Fruit fly (Drosophila melanogaster) whole organism, embryonic: ENCODE data around the gene CG2663.

Experiments used
- Atf6 ChIP-seq: fragments of 200-800 bp; sonication (Bioruptor generic); IDR thresholded peaks from 2 replicates; pipeline ENCODE4 v1.3.6; 2022; ENCODE audit warnings: missing biosample characterization, missing genetic modification characterization
- BEAF-32 ChIP-seq: fragments of 200-800 bp; sonication (Bioruptor generic); optimal IDR thresholded peaks from 3 replicates; lab custom pipeline; 2017; ENCODE audit warnings: missing biosample characterization, missing genetic modification characterization, mild to moderate bottlenecking, moderate library complexity, missing genetic modification reagents
- Bgb ChIP-seq: fragments of 200-800 bp; sonication (Bioruptor generic); IDR thresholded peaks from 2 replicates; pipeline ENCODE4 v1.3.6; 2022; ENCODE audit warnings: missing biosample characterization, missing genetic modification characterization; ENCODE audit not compliant: partially characterized antibody
- CG10321 ChIP-seq: fragments of 200-800 bp; sonication (Bioruptor generic); IDR thresholded peaks from 2 replicates; pipeline ENCODE4 v1.3.6; 2022; ENCODE audit warnings: missing biosample characterization, missing genetic modification characterization
- CG11504 ChIP-seq: fragments of 200-800 bp; sonication (Bioruptor generic); optimal IDR thresholded peaks from 3 replicates; lab custom pipeline; 2019; ENCODE audit warnings: missing biosample characterization, mild to moderate bottlenecking, missing genetic modification characterization, moderate library complexity
- CG11723 ChIP-seq: fragments of 200-800 bp; sonication (Bioruptor generic); optimal IDR thresholded peaks from 2 replicates; lab custom pipeline; 2017; ENCODE audit warnings: missing biosample characterization, mild to moderate bottlenecking, missing genetic modification characterization
- CG12391 ChIP-seq: fragments of 200-800 bp; sonication (Bioruptor generic); optimal IDR thresholded peaks from 3 replicates; lab custom pipeline; 2018; ENCODE audit warnings: missing biosample characterization, mild to moderate bottlenecking, missing genetic modification characterization, moderate library complexity
- CG12769 ChIP-seq: fragments of 200-800 bp; sonication (Bioruptor generic); optimal IDR thresholded peaks from 2 replicates; lab custom pipeline; 2019; ENCODE audit warnings: missing biosample characterization, mild to moderate bottlenecking, missing genetic modification characterization, moderate library complexity
- CG13296 ChIP-seq: fragments of 200-800 bp; sonication (Bioruptor generic); optimal IDR thresholded peaks from 3 replicates; lab custom pipeline; 2018; ENCODE audit warnings: missing biosample characterization, mild to moderate bottlenecking, missing genetic modification characterization
- CG1529 ChIP-seq: fragments of 200-800 bp; sonication (Bioruptor generic); optimal IDR thresholded peaks from 3 replicates; lab custom pipeline; 2018; ENCODE audit warnings: missing biosample characterization, missing genetic modification characterization
- CG17186 ChIP-seq: fragments of 200-800 bp; sonication (Bioruptor generic); optimal IDR thresholded peaks from 3 replicates; lab custom pipeline; 2017; ENCODE audit warnings: missing biosample characterization, missing genetic modification reagents, missing genetic modification characterization
- CG17568 ChIP-seq: fragments of 200-800 bp; sonication (Bioruptor generic); optimal IDR thresholded peaks from 2 replicates; lab custom pipeline; 2018; ENCODE audit warnings: missing biosample characterization, mild to moderate bottlenecking, missing genetic modification characterization, moderate library complexity
- CG42726 ChIP-seq: fragments of 200-800 bp; sonication (Bioruptor generic); IDR thresholded peaks from 2 replicates; pipeline ENCODE4 v1.3.6; 2022; ENCODE audit warnings: missing biosample characterization, missing genetic modification characterization; ENCODE audit not compliant: partially characterized antibody
- CG4424 ChIP-seq: fragments of 200-800 bp; sonication (Bioruptor generic); optimal IDR thresholded peaks from 3 replicates; lab custom pipeline; 2016; ENCODE audit warnings: missing biosample characterization, missing genetic modification characterization
- CG6272 ChIP-seq: fragments of 200-800 bp; sonication (Bioruptor generic); IDR thresholded peaks from 2 replicates; pipeline ENCODE4 v1.3.6; 2022; ENCODE audit warnings: missing biosample characterization, missing genetic modification characterization
- CG6683 ChIP-seq: fragments of 200-800 bp; sonication (Bioruptor generic); optimal IDR thresholded peaks from 2 replicates; lab custom pipeline; 2017; ENCODE audit warnings: missing biosample characterization, mild to moderate bottlenecking, missing genetic modification characterization, missing genetic modification reagents
- CG7556 ChIP-seq: fragments of 200-800 bp; sonication (Bioruptor generic); optimal IDR thresholded peaks from 2 replicates; lab custom pipeline; 2017; ENCODE audit warnings: missing biosample characterization, mild to moderate bottlenecking, missing genetic modification characterization
- CG7786 ChIP-seq: fragments of 200-800 bp; sonication (Bioruptor generic); optimal IDR thresholded peaks from 2 replicates; lab custom pipeline; 2016; ENCODE audit warnings: missing biosample characterization, missing genetic modification characterization
- CG8290 ChIP-seq, 3 experiments: fragments of 200-800 bp; sonication (Bioruptor generic); optimal IDR thresholded peaks; 2 replicates each; lab custom pipeline; 2016 to 2019; ENCODE audit warnings: missing biosample characterization in 3 of 3, missing genetic modification characterization in 3 of 3, mild to moderate bottlenecking in 2 of 3, moderate library complexity in 1 of 3
- CG9437 ChIP-seq: fragments of 200-800 bp; sonication (Bioruptor generic); optimal IDR thresholded peaks from 2 replicates; lab custom pipeline; 2018; ENCODE audit warnings: missing biosample characterization, mild to moderate bottlenecking, missing genetic modification characterization
- CoRest ChIP-seq: fragments of 200-800 bp; sonication (Bioruptor generic); optimal IDR thresholded peaks from 3 replicates; lab custom pipeline; 2018; ENCODE audit warnings: missing biosample characterization, mild to moderate bottlenecking, missing genetic modification characterization, moderate library complexity
- Dref ChIP-seq: fragments of 200-800 bp; sonication (Bioruptor generic); IDR thresholded peaks from 2 replicates; pipeline ENCODE4 v1.3.6; 2022; ENCODE audit warnings: missing biosample characterization, missing genetic modification characterization
- GATAe ChIP-seq: fragments of 200-800 bp; sonication (Bioruptor generic); conservative IDR thresholded peaks from 2 replicates; pipeline ENCODE4 v1.3.6; 2022; ENCODE audit warnings: missing biosample characterization, missing genetic modification characterization
- Hmr ChIP-seq: fragments of 200-800 bp; sonication (Bioruptor generic); optimal IDR thresholded peaks from 3 replicates; lab custom pipeline; 2017; ENCODE audit warnings: mild to moderate bottlenecking, missing biosample characterization, missing genetic modification reagents, missing genetic modification characterization
- Hr3 ChIP-seq: fragments of 200-800 bp; sonication (Bioruptor generic); optimal IDR thresholded peaks from 3 replicates; lab custom pipeline; 2016; ENCODE audit warnings: missing biosample characterization, missing genetic modification characterization
- Lpt ChIP-seq: fragments of >200 bp; optimal IDR thresholded peaks from 2 replicates; lab custom pipeline; 2018; ENCODE audit warnings: missing biosample characterization, missing genetic modification characterization
- Mad ChIP-seq: fragments of 200-800 bp; sonication (Bioruptor generic); optimal IDR thresholded peaks from 2 replicates; lab custom pipeline; 2016; ENCODE audit warnings: missing biosample characterization, missing genetic modification characterization
- NFAT ChIP-seq: fragments of 200-800 bp; sonication (Bioruptor generic); IDR thresholded peaks from 2 replicates; pipeline ENCODE4 v1.3.6; 2022; ENCODE audit warnings: missing biosample characterization, missing genetic modification characterization
- Sin3A ChIP-seq: fragments of >200 bp; optimal IDR thresholded peaks from 2 replicates; lab custom pipeline; 2018
- TFAM ChIP-seq: fragments of 200-800 bp; sonication (Bioruptor generic); optimal IDR thresholded peaks from 2 replicates; lab custom pipeline; 2017; ENCODE audit warnings: missing biosample characterization, missing genetic modification characterization, inconsistent platforms
- ac ChIP-seq: fragments of 200-800 bp; sonication (Bioruptor generic); optimal IDR thresholded peaks from 3 replicates; lab custom pipeline; 2017; ENCODE audit warnings: missing biosample characterization, mild to moderate bottlenecking, missing genetic modification characterization
- ato ChIP-seq: fragments of 200-800 bp; sonication (Bioruptor generic); IDR thresholded peaks from 2 replicates; pipeline ENCODE4 v1.3.6; 2022; ENCODE audit warnings: missing biosample characterization, missing genetic modification characterization; ENCODE audit not compliant: partially characterized antibody
- bigmax ChIP-seq: fragments of 200-800 bp; sonication (Bioruptor generic); optimal IDR thresholded peaks from 2 replicates; lab custom pipeline; 2018; ENCODE audit warnings: missing biosample characterization, mild to moderate bottlenecking, missing genetic modification characterization
- btn ChIP-seq: fragments of 200-800 bp; sonication (Bioruptor generic); optimal IDR thresholded peaks from 2 replicates; lab custom pipeline; 2016; ENCODE audit warnings: missing biosample characterization, missing genetic modification characterization
- cas ChIP-seq: fragments of 200-800 bp; sonication (Bioruptor generic); IDR thresholded peaks from 2 replicates; pipeline ENCODE4 v1.3.6; 2022; ENCODE audit warnings: missing biosample characterization, missing genetic modification characterization
- dimm ChIP-seq: fragments of 200-800 bp; sonication (Bioruptor generic); IDR thresholded peaks from 2 replicates; pipeline ENCODE4 v1.3.6; 2022; ENCODE audit warnings: missing biosample characterization, missing genetic modification characterization
- hbn ChIP-seq: fragments of 200-800 bp; sonication (Bioruptor generic); IDR thresholded peaks from 2 replicates; pipeline ENCODE4 v1.3.6; 2022; ENCODE audit warnings: missing biosample characterization, missing genetic modification characterization; ENCODE audit not compliant: partially characterized antibody
- lilli ChIP-seq: fragments of 200-800 bp; sonication (Bioruptor generic); optimal IDR thresholded peaks from 3 replicates; lab custom pipeline; 2016; ENCODE audit warnings: missing biosample characterization, missing genetic modification characterization
- lov ChIP-seq, 2 experiments: fragments of 200-800 bp in 1 of 2; fragments of >200 bp in 1 of 2; sonication (Bioruptor generic) in 1 of 2; IDR thresholded peaks in 1 of 2; optimal IDR thresholded peaks in 1 of 2; 2 replicates in 1 of 2; 3 replicates in 1 of 2; pipeline versions ENCODE4 v1.3.6 to Lab custom; 2017 to 2022; ENCODE audit warnings: missing biosample characterization in 1 of 2, missing genetic modification characterization in 1 of 2
- nom ChIP-seq: fragments of 200-800 bp; sonication (Bioruptor generic); optimal IDR thresholded peaks from 2 replicates; lab custom pipeline; 2017; ENCODE audit warnings: missing biosample characterization, missing genetic modification characterization, mild to moderate bottlenecking, moderate library complexity, missing genetic modification reagents
- org-1 ChIP-seq: fragments of 200-800 bp; sonication (Bioruptor generic); optimal IDR thresholded peaks from 2 replicates; lab custom pipeline; 2017; ENCODE audit warnings: missing biosample characterization, missing genetic modification characterization
- phol ChIP-seq: fragments of 200-800 bp; sonication (Bioruptor generic); optimal IDR thresholded peaks from 3 replicates; lab custom pipeline; 2018; ENCODE audit warnings: missing biosample characterization, mild to moderate bottlenecking, missing genetic modification characterization, moderate library complexity
- pzg ChIP-seq: fragments of 200-800 bp; sonication (Bioruptor generic); optimal IDR thresholded peaks from 3 replicates; lab custom pipeline; 2018; ENCODE audit warnings: missing biosample characterization, mild to moderate bottlenecking, missing genetic modification characterization, moderate library complexity
- salm ChIP-seq: fragments of 200-800 bp; sonication (Bioruptor generic); optimal IDR thresholded peaks from 2 replicates; lab custom pipeline; 2018; ENCODE audit warnings: missing biosample characterization, mild to moderate bottlenecking, missing genetic modification characterization
- scrt ChIP-seq: fragments of 200-800 bp; sonication (Bioruptor generic); optimal IDR thresholded peaks from 2 replicates; lab custom pipeline; 2018; ENCODE audit warnings: missing biosample characterization, mild to moderate bottlenecking, missing genetic modification characterization, moderate library complexity
- sim ChIP-seq: fragments of 200-800 bp; sonication (Bioruptor generic); IDR thresholded peaks from 2 replicates; pipeline ENCODE4 v1.3.6; 2022; ENCODE audit warnings: missing biosample characterization, missing genetic modification characterization
- slbo ChIP-seq: fragments of 200-800 bp; sonication (Bioruptor generic); IDR thresholded peaks from 2 replicates; pipeline ENCODE4 v1.3.6; 2022; ENCODE audit warnings: missing biosample characterization, missing genetic modification characterization
- slp2 ChIP-seq: fragments of 200-800 bp; sonication (Bioruptor generic); optimal IDR thresholded peaks from 2 replicates; lab custom pipeline; 2016; ENCODE audit warnings: missing biosample characterization, missing genetic modification characterization
- sna ChIP-seq: fragments of 200-800 bp; sonication (Bioruptor generic); IDR thresholded peaks from 2 replicates; pipeline ENCODE4 v1.3.6; 2022; ENCODE audit warnings: missing biosample characterization, missing genetic modification characterization; ENCODE audit not compliant: partially characterized antibody

Gene CG2663

DNA sequence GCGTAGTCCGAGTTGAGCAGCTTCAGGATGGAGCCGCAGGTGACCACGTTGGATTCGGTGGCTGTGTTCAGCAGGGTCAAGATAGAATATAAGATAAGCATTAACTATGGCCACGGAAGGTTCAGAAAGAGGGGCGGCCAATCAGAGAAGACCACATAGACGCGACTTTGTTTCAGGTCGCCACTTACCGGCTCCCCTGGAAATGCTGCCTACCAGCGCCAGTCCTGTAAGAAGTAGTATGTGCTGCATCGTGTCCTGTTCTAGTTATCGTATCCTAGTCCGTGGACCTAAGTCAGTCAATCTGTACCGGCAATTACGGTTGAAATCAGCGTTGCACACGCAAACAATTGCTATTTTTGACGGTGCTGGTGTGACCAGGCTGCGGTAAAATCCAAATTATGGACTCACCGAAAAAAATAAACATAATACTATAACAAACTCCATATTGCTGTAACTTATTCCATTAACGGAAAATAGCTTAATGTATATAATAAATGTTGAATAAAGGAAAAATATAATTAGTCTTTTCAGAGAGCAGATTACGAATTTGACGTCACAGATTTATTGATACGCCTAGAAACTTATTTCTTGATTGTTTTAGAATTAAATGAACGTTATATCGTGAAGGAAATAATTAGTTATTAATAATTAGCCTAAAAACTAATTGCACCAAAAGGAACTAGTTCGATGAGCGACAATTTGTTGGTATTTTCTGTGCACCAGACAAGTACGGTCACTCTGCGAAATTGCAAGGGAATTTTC, 49.4 kb downstream of the CG2663 start, which contains the start of the genes CG11999 and CG1161 (continued):
- TF ChIP-seq ac (no peak), cas (no peak), hbn (no peak), dimm (GFP tag; lab: Robert Waterston, UW) (no peak), sim (GFP tag; lab: Robert Waterston, UW) (no peak), CG11723 (GFP tag; lab: Kevin White, UChicago) (no peak), CG6683 (GFP tag; lab: Kevin White, UChicago) (no peak), CG7786 (GFP tag; lab: Kevin White, UChicago) (no peak), ato (GFP tag; lab: Robert Waterston, UW) (no peak), salm (no peak), Dref (GFP tag; lab: Robert Waterston, UW) (no peak), lilli (GFP tag; lab: Kevin White, UChicago) (peak; percentile 4), phol (peak; percentile 63), Lpt (no peak), CG6272 (GFP tag; lab: Robert Waterston, UW) (no peak), bigmax (no peak), CG9437 (GFP tag; lab: Kevin White, UChicago) (peak; percentile 10), nom (peak; percentile 16), Hmr (peak; percentile 26), Sin3A (peak; percentile 57), CG7556 (GFP tag; lab: Kevin White, UChicago) (peak; percentile 17), pzg (peak; percentile 33), CG42726 (no peak), Atf6 (GFP tag; lab: Robert Waterston, UW) (no peak), CG10321 (GFP tag; lab: Robert Waterston, UW) (no peak), CoRest (peak; percentile 49), lov (optimal IDR thresholded peaks at IDR 0.05; lab: Kevin White, UChicago) (no peak), lov (GFP tag; IDR thresholded peaks at IDR 0.05; lab: Robert Waterston, UW) (no peak), CG12769 (tag; lab: Kevin White, UChicago) (no peak), CG11504 (peak; percentile 47), CG17186 (peak; percentile 26), GATAe (GFP tag; lab: Robert Waterston, UW) (no peak), Bgb (GFP tag; lab: Robert Waterston, UW) (no peak), BEAF-32 (GFP tag; lab: Kevin White, UChicago) (peak; percentile 36), sna (GFP tag; lab: Robert Waterston, UW) (no peak), scrt (GFP tag; lab: Kevin White, UChicago) (no peak), Mad (GFP tag; lab: Kevin White, UChicago) (no peak), Hr3 (GFP tag; lab: Kevin White, UChicago) (peak; percentile 36), CG12391 (tag; lab: Kevin White, UChicago) (peak; percentile 64), CG13296 (GFP tag; lab: Kevin White, UChicago) (no peak), CG1529 (no peak), CG8290 (GFP tag; optimal IDR thresholded peaks at IDR 0.05; lab: Kevin White, UChicago) (peak; percentile 1), CG8290 (tag; optimal IDR thresholded peaks at IDR 0.05; lab: Kevin White, UChicago) (no peak), CG17568 (no peak), org-1 (no peak), slbo (no peak), NFAT (GFP tag; lab: Robert Waterston, UW) (no peak), slp2 (no peak), TFAM (GFP tag; lab: Kevin White, UChicago) (no peak), CG4424 (GFP tag; lab: Kevin White, UChicago) (peak; percentile 22), btn (GFP tag; lab: Kevin White, UChicago) (no peak)
